Fruit fly (Drosophila melanogaster): ENCODE results near the gene Dph4.
A peak's percentile ranks its signal among the peaks of the same experiment; 100 is the strongest.

Dph4 gene

dm6 chr3R:5611167-5611566, 12.8 kb downstream of the Dph4 start:
- no peak for TF ChIP-seq sens (GFP tag)
- TF ChIP-seq Nf-YA (GFP tag; IDR thresholded peaks at IDR 0.05): no peak
- TF ChIP-seq Hmr (GFP tag; optimal IDR thresholded peaks at IDR 0.05): no peak
- no peak for TF ChIP-seq rib (GFP tag; IDR thresholded peaks at IDR 0.05)
- TF ChIP-seq Med (GFP tag): peak; percentile 22
- TF ChIP-seq Chrac-16 (GFP tag; optimal IDR thresholded peaks at IDR 0.05): no peak
- TF ChIP-seq CG7372 (GFP tag; IDR thresholded peaks at IDR 0.05): no peak
- TF ChIP-seq nom (GFP tag; optimal IDR thresholded peaks at IDR 0.05): peak; percentile 40
- no peak for TF ChIP-seq E2f1 (GFP tag; IDR thresholded peaks at IDR 0.05)

DNA sequence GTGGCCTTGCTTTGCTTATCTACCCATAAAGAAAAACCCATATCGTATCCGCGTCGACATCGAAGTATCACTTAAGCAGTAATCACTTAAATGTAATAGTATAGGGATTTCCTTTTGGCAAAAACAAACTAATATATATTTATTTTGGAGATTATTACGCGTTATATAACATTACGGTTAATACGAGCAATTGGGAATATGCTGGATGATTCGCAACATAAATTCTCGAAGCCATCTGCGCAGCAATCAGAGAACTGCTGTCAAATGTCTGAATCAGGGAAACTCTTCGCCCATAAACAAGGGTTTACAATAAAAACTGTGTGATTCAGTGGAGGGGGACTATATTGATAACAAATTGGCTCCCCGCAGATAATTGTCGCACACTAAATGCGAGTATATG, 13.3 kb downstream of the Dph4 start:
- TF ChIP-seq CG6813 (GFP tag; optimal IDR thresholded peaks at IDR 0.05) (no peak), HLH4C (GFP tag; IDR thresholded peaks at IDR 0.05; ENCODE audit: partially characterized antibody) (no peak), Pdp1 (GFP tag; optimal IDR thresholded peaks at IDR 0.05) (peak in 1 of 2 experiments; percentile 91), bsh (GFP tag; optimal IDR thresholded peaks at IDR 0.05) (no peak), CG10321 (GFP tag; IDR thresholded peaks at IDR 0.05) (no peak), Hand (GFP tag; optimal IDR thresholded peaks at IDR 0.05) (no peak), sug (tag; optimal IDR thresholded peaks at IDR 0.05) (peak; percentile 88), CG32532 (GFP tag; IDR thresholded peaks at IDR 0.05) (no peak), sens-2 (GFP tag; IDR thresholded peaks at IDR 0.05) (no peak), exex (tag; optimal IDR thresholded peaks at IDR 0.05) (peak; percentile 55), CG10462 (GFP tag; optimal IDR thresholded peaks at IDR 0.05) (no peak), zfh1 (GFP tag; IDR thresholded peaks at IDR 0.05) (no peak), sens (GFP tag) (peak; percentile 9), Doc3 (GFP tag; IDR thresholded peaks at IDR 0.05; ENCODE audit: partially characterized antibody) (no peak)

DNA sequence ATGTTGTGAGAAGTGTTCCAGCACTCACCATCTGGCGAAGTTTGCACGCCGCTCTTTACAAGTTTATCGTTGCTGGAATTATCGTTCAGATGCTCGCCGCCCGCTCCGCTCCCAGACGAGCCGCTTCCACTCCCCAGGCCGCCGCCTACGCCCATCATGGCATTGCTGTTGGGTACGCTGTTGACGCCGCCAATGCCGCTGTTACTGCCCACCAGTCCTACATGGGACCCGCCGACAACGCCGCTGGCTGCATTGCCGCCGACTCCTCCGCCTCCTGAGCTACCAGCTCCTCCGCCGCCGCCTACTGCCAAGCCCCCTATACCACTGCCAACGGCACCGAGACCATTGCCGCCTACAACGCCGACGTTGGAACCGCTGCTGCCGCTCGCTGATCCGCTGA, 15.5 kb downstream of the Dph4 start:
- TF ChIP-seq Neu2 (GFP tag; optimal IDR thresholded peaks at IDR 0.05; ENCODE audit: borderline replicate concordance) (no peak), Med (GFP tag) (peak; percentile 52), CG17359 (tag; optimal IDR thresholded peaks at IDR 0.05) (no peak), ci (GFP tag; IDR thresholded peaks at IDR 0.05) (0 out of 3 replicates have a peak, but pooled peaks have one; percentile 25), inv (GFP tag; IDR thresholded peaks at IDR 0.05; ENCODE audit: partially characterized antibody) (0 out of 2 replicates have a peak, but pooled peaks have one; percentile 12), gem (tag; optimal IDR thresholded peaks at IDR 0.05) (no peak), al (GFP tag; IDR thresholded peaks at IDR 0.05) (no peak), dimm (GFP tag; IDR thresholded peaks at IDR 0.05) (no peak), PHDP (tag; optimal IDR thresholded peaks at IDR 0.05) (no peak), CG13287 (GFP tag; IDR thresholded peaks at IDR 0.05; ENCODE audit: partially characterized antibody) (no peak), CG11093 (GFP tag; IDR thresholded peaks at IDR 0.05) (0 out of 3 replicates have a peak, but pooled peaks have one; percentile 40), kay (GFP tag; optimal IDR thresholded peaks at IDR 0.05) (no peak), CG8478 (optimal IDR thresholded peaks at IDR 0.05) (peak; percentile 59), dm (GFP tag; optimal IDR thresholded peaks at IDR 0.05) (no peak), CG30020 (tag; optimal IDR thresholded peaks at IDR 0.05) (no peak), ems (GFP tag; optimal IDR thresholded peaks at IDR 0.05) (no peak), CG16779 (GFP tag; IDR thresholded peaks at IDR 0.05) (0 out of 2 replicates have a peak, but pooled peaks have one; percentile 18), p53 (GFP tag; optimal IDR thresholded peaks at IDR 0.05) (no peak), CTCF (GFP tag; optimal IDR thresholded peaks at IDR 0.05) (no peak), Ets97D (GFP tag; optimal IDR thresholded peaks at IDR 0.05) (no peak), Deaf1 (tag; optimal IDR thresholded peaks at IDR 0.05) (no peak), CG30403 (GFP tag; optimal IDR thresholded peaks at IDR 0.05) (no peak), odd (GFP tag; optimal IDR thresholded peaks at IDR 0.05) (no peak), Ssrp (tag; optimal IDR thresholded peaks at IDR 0.05) (no peak), Lhr (GFP tag; optimal IDR thresholded peaks at IDR 0.05) (no peak), salm (tag; optimal IDR thresholded peaks at IDR 0.05) (no peak), Dfd (GFP tag; optimal IDR thresholded peaks at IDR 0.05) (peak in 1 of 2 experiments; percentile 73), CG11456 (GFP tag; IDR thresholded peaks at IDR 0.05) (0 out of 3 replicates have a peak, but pooled peaks have one; percentile 32), ATbp (GFP tag; optimal IDR thresholded peaks at IDR 0.05) (no peak), Nf-YA (GFP tag; IDR thresholded peaks at IDR 0.05) (no peak)
